Worm (Caenorhabditis elegans): ENCODE measurements around the gene R05D8.7.

- TF ChIP-seq ztf-11 (tag; optimal IDR thresholded peaks at IDR 0.05): no peak
- TF ChIP-seq unc-39 (tag; optimal IDR thresholded peaks at IDR 0.05): no peak
- TF ChIP-seq fos-1 (tag; optimal IDR thresholded peaks at IDR 0.05): no peak
- TF ChIP-seq ama-1 (optimal IDR thresholded peaks at IDR 0.05): no peak
- TF ChIP-seq aly-2 (tag; optimal IDR thresholded peaks at IDR 0.05): no peak
- TF ChIP-seq nhr-129 (tag; optimal IDR thresholded peaks at IDR 0.05): no peak
- TF ChIP-seq unc-55 (GFP tag; optimal IDR thresholded peaks at IDR 0.05): no peak
- no peak for TF ChIP-seq F13H6.1 (tag; optimal IDR thresholded peaks at IDR 0.05)
- no peak for TF ChIP-seq ceh-82 (tag; optimal IDR thresholded peaks at IDR 0.05)
- no peak for TF ChIP-seq nhr-25 (tag; optimal IDR thresholded peaks at IDR 0.05)
- TF ChIP-seq elt-3 (tag; optimal IDR thresholded peaks at IDR 0.05): no peak
- no peak for TF ChIP-seq mdl-1 (tag; optimal IDR thresholded peaks at IDR 0.05)
- no peak for TF ChIP-seq nhr-77 (tag; optimal IDR thresholded peaks at IDR 0.05)
Measured at ce11 chrV:2728236-2728635, 34.8 kb downstream of the R05D8.7 start, which contains the start of gene str-33.
